Fruit fly (Drosophila melanogaster) whole organism, embryonic: ENCODE data around the gene bun.

Experiments used
- Adf1 ChIP-seq: fragments of 200-800 bp; sonication (Bioruptor generic); IDR thresholded peaks from 2 replicates; pipeline ENCODE4 v1.3.6; 2022; ENCODE audit warnings: missing biosample characterization, missing genetic modification characterization
- BEAF-32 ChIP-seq: fragments of 200-800 bp; sonication (Bioruptor generic); optimal IDR thresholded peaks from 3 replicates; lab custom pipeline; 2017; ENCODE audit warnings: missing biosample characterization, missing genetic modification characterization, mild to moderate bottlenecking, moderate library complexity, missing genetic modification reagents
- CG10147 ChIP-seq: fragments of 200-800 bp; sonication (Bioruptor generic); optimal IDR thresholded peaks from 2 replicates; lab custom pipeline; 2019; ENCODE audit warnings: missing biosample characterization, mild to moderate bottlenecking, missing genetic modification characterization, moderate library complexity
- CG10565 ChIP-seq: fragments of 200-800 bp; sonication (Bioruptor generic); optimal IDR thresholded peaks from 3 replicates; lab custom pipeline; 2016; ENCODE audit warnings: missing biosample characterization, mild to moderate bottlenecking, missing genetic modification characterization
- CG12391 ChIP-seq: fragments of 200-800 bp; sonication (Bioruptor generic); optimal IDR thresholded peaks from 3 replicates; lab custom pipeline; 2018; ENCODE audit warnings: missing biosample characterization, mild to moderate bottlenecking, missing genetic modification characterization, moderate library complexity
- CG12744 ChIP-seq: fragments of 200-800 bp; sonication (Bioruptor generic); optimal IDR thresholded peaks from 2 replicates; lab custom pipeline; 2016; ENCODE audit warnings: missing biosample characterization, missing genetic modification characterization
- CG13624 ChIP-seq: fragments of 200-800 bp; sonication (Bioruptor generic); optimal IDR thresholded peaks from 2 replicates; lab custom pipeline; 2016; ENCODE audit warnings: missing biosample characterization, missing genetic modification characterization
- CG15479 ChIP-seq: fragments of 200-800 bp; sonication (Bioruptor generic); optimal IDR thresholded peaks from 3 replicates; lab custom pipeline; 2019; ENCODE audit warnings: missing biosample characterization, mild to moderate bottlenecking, missing genetic modification characterization, moderate library complexity
- CG31441 ChIP-seq: fragments of 200-800 bp; sonication (Bioruptor generic); IDR thresholded peaks from 2 replicates; pipeline ENCODE4 v1.3.6; 2022; ENCODE audit warnings: missing biosample characterization, missing genetic modification characterization
- CG4360 ChIP-seq: fragments of 200-800 bp; sonication (Bioruptor generic); IDR thresholded peaks from 2 replicates; pipeline ENCODE4 v1.3.6; 2022; ENCODE audit warnings: missing biosample characterization, missing genetic modification characterization
- CG7271 ChIP-seq: fragments of 200-800 bp; sonication (Bioruptor generic); optimal IDR thresholded peaks from 2 replicates; lab custom pipeline; 2018; ENCODE audit warnings: missing biosample characterization, mild to moderate bottlenecking, missing genetic modification characterization, moderate library complexity
- CG9609 ChIP-seq: fragments of 200-800 bp; sonication (Bioruptor generic); optimal IDR thresholded peaks from 3 replicates; lab custom pipeline; 2016; ENCODE audit warnings: missing biosample characterization, missing genetic modification characterization
- CG9727 ChIP-seq: fragments of 200-800 bp; sonication (Bioruptor generic); optimal IDR thresholded peaks from 3 replicates; lab custom pipeline; 2017; ENCODE audit warnings: missing biosample characterization, mild to moderate bottlenecking, missing genetic modification characterization
- CG9797 ChIP-seq: fragments of 200-800 bp; sonication (Bioruptor generic); optimal IDR thresholded peaks from 3 replicates; lab custom pipeline; 2018; ENCODE audit warnings: missing biosample characterization, mild to moderate bottlenecking, missing genetic modification characterization
- CTCF ChIP-seq: fragments of 200-800 bp; sonication (Bioruptor generic); optimal IDR thresholded peaks from 2 replicates; lab custom pipeline; 2017; ENCODE audit warnings: missing biosample characterization, mild to moderate bottlenecking, missing genetic modification characterization, moderate library complexity
- D19B ChIP-seq: fragments of 200-800 bp; sonication (Bioruptor generic); optimal IDR thresholded peaks from 2 replicates; lab custom pipeline; 2017; ENCODE audit warnings: missing biosample characterization, mild to moderate bottlenecking, missing genetic modification characterization
- Gsc ChIP-seq: fragments of 200-800 bp; sonication (Bioruptor generic); IDR thresholded peaks from 2 replicates; pipeline ENCODE4 v1.3.6; 2022; ENCODE audit warnings: missing biosample characterization, missing genetic modification characterization
- HLH3B ChIP-seq: fragments of 200-800 bp; sonication (Bioruptor generic); IDR thresholded peaks from 2 replicates; pipeline ENCODE4 v1.3.6; 2022; ENCODE audit warnings: missing biosample characterization, missing genetic modification characterization
- Hand ChIP-seq: fragments of 200-800 bp; sonication (Bioruptor generic); optimal IDR thresholded peaks from 2 replicates; lab custom pipeline; 2017; ENCODE audit warnings: mild to moderate bottlenecking, missing biosample characterization, missing genetic modification reagents, missing genetic modification characterization
- HmgD ChIP-seq: fragments of 200-800 bp; sonication (Bioruptor generic); optimal IDR thresholded peaks from 3 replicates; lab custom pipeline; 2016; ENCODE audit warnings: missing biosample characterization, missing genetic modification characterization
- HmgZ ChIP-seq: fragments of 200-800 bp; sonication (Bioruptor generic); optimal IDR thresholded peaks from 2 replicates; lab custom pipeline; 2018; ENCODE audit warnings: missing biosample characterization, mild to moderate bottlenecking, missing genetic modification characterization
- Jarid2 ChIP-seq: fragments of 200-800 bp; sonication (Bioruptor generic); optimal IDR thresholded peaks from 3 replicates; lab custom pipeline; 2017; ENCODE audit warnings: mild to moderate bottlenecking, missing biosample characterization, missing genetic modification reagents, missing genetic modification characterization
- Mad ChIP-seq: fragments of 200-800 bp; sonication (Bioruptor generic); optimal IDR thresholded peaks from 2 replicates; lab custom pipeline; 2016; ENCODE audit warnings: missing biosample characterization, missing genetic modification characterization
- Meics ChIP-seq: fragments of 200-800 bp; sonication (Bioruptor generic); optimal IDR thresholded peaks from 2 replicates; lab custom pipeline; 2017; ENCODE audit warnings: missing biosample characterization, mild to moderate bottlenecking, missing genetic modification characterization
- Scr ChIP-seq: fragments of 200-800 bp; sonication (Bioruptor generic); IDR thresholded peaks from 2 replicates; pipeline ENCODE4 v1.3.6; 2022; ENCODE audit warnings: missing biosample characterization, missing genetic modification characterization; ENCODE audit not compliant: partially characterized antibody
- Xbp1 ChIP-seq: fragments of 200-800 bp; sonication (Bioruptor generic); optimal IDR thresholded peaks from 3 replicates; lab custom pipeline; 2016; ENCODE audit warnings: missing biosample characterization, mild to moderate bottlenecking, missing genetic modification characterization
- al ChIP-seq: fragments of 200-800 bp; sonication (Bioruptor generic); IDR thresholded peaks from 2 replicates; pipeline ENCODE4 v1.3.6; 2022; ENCODE audit warnings: missing biosample characterization, missing genetic modification characterization
- amos ChIP-seq: fragments of 200-800 bp; sonication (Bioruptor generic); IDR thresholded peaks from 2 replicates; pipeline ENCODE4 v1.3.6; 2022; ENCODE audit warnings: missing biosample characterization, missing genetic modification characterization; ENCODE audit not compliant: partially characterized antibody
- bab2 ChIP-seq: fragments of 200-800 bp; sonication (Bioruptor generic); optimal IDR thresholded peaks from 2 replicates; lab custom pipeline; 2016; ENCODE audit warnings: missing biosample characterization, missing genetic modification characterization
- chinmo ChIP-seq: fragments of 200-800 bp; sonication (Bioruptor generic); IDR thresholded peaks from 4 replicates; pipeline ENCODE4 v1.3.6; 2022; ENCODE audit warnings: missing biosample characterization, missing genetic modification characterization; ENCODE audit not compliant: partially characterized antibody
- croc ChIP-seq: fragments of 200-800 bp; sonication (Bioruptor generic); conservative IDR thresholded peaks from 3 replicates; pipeline ENCODE4 v1.3.6; 2022; ENCODE audit warnings: missing biosample characterization, missing genetic modification characterization
- dimm ChIP-seq: fragments of 200-800 bp; sonication (Bioruptor generic); IDR thresholded peaks from 2 replicates; pipeline ENCODE4 v1.3.6; 2022; ENCODE audit warnings: missing biosample characterization, missing genetic modification characterization
- dm ChIP-seq: fragments of 200-800 bp; sonication (Bioruptor generic); optimal IDR thresholded peaks from 3 replicates; lab custom pipeline; 2016; ENCODE audit warnings: missing biosample characterization, missing genetic modification characterization
- dpn ChIP-seq, 2 experiments: fragments of 200-800 bp; sonication (Bioruptor generic); optimal IDR thresholded peaks; 3 replicates each; lab custom pipeline; 2016; ENCODE audit warnings: missing biosample characterization in 2 of 2, missing genetic modification characterization in 2 of 2
- ewg ChIP-seq: fragments of 200-800 bp; sonication (Bioruptor generic); optimal IDR thresholded peaks from 3 replicates; lab custom pipeline; 2017; ENCODE audit warnings: mild to moderate bottlenecking, missing biosample characterization, missing genetic modification reagents, missing genetic modification characterization
- fd102C ChIP-seq: fragments of 200-800 bp; sonication (Bioruptor generic); optimal IDR thresholded peaks from 2 replicates; lab custom pipeline; 2018; ENCODE audit warnings: missing biosample characterization, mild to moderate bottlenecking, missing genetic modification characterization, moderate library complexity
- fd3F ChIP-seq: fragments of 200-800 bp; sonication (Bioruptor generic); optimal IDR thresholded peaks from 2 replicates; lab custom pipeline; 2018; ENCODE audit warnings: missing biosample characterization, mild to moderate bottlenecking, missing genetic modification characterization, moderate library complexity
- grau ChIP-seq: fragments of 200-800 bp; optimal IDR thresholded peaks from 3 replicates; lab custom pipeline; 2019; ENCODE audit warnings: missing biosample characterization, mild to moderate bottlenecking, missing genetic modification characterization, moderate library complexity
- mld ChIP-seq: fragments of 200-800 bp; sonication (Bioruptor generic); IDR thresholded peaks from 3 replicates; pipeline ENCODE4 v1.3.6; 2022; ENCODE audit warnings: missing biosample characterization, missing genetic modification characterization; ENCODE audit not compliant: partially characterized antibody
- nom ChIP-seq: fragments of 200-800 bp; sonication (Bioruptor generic); optimal IDR thresholded peaks from 2 replicates; lab custom pipeline; 2017; ENCODE audit warnings: missing biosample characterization, missing genetic modification characterization, mild to moderate bottlenecking, moderate library complexity, missing genetic modification reagents
- odd ChIP-seq: fragments of 200-800 bp; sonication (Bioruptor generic); optimal IDR thresholded peaks from 2 replicates; lab custom pipeline; 2017; ENCODE audit warnings: missing biosample characterization, mild to moderate bottlenecking, missing genetic modification characterization
- pan ChIP-seq, 4 experiments: fragments of >200 bp in 3 of 4; fragments of 200-800 bp in 1 of 4; sonication (Bioruptor generic) in 1 of 4; optimal IDR thresholded peaks in 3 of 4; IDR thresholded peaks in 1 of 4; 2 replicates each; pipeline versions ENCODE4 v1.3.6 to Lab custom; 2017 to 2022; ENCODE audit warnings: missing biosample characterization in 2 of 4, missing genetic modification characterization in 2 of 4, mixed read lengths in 1 of 4
- ro ChIP-seq: fragments of 200-800 bp; sonication (Bioruptor generic); IDR thresholded peaks from 2 replicates; pipeline ENCODE4 v1.3.6; 2022; ENCODE audit warnings: missing biosample characterization, missing genetic modification characterization
- run ChIP-seq: fragments of 200-800 bp; sonication (Bioruptor generic); optimal IDR thresholded peaks from 3 replicates; lab custom pipeline; 2018; ENCODE audit warnings: missing biosample characterization, mild to moderate bottlenecking, missing genetic modification characterization
- sima ChIP-seq: fragments of 200-800 bp; sonication (Bioruptor generic); optimal IDR thresholded peaks from 2 replicates; lab custom pipeline; 2016; ENCODE audit warnings: missing biosample characterization, missing genetic modification characterization
- slbo ChIP-seq: fragments of 200-800 bp; sonication (Bioruptor generic); IDR thresholded peaks from 2 replicates; pipeline ENCODE4 v1.3.6; 2022; ENCODE audit warnings: missing biosample characterization, missing genetic modification characterization
- tna ChIP-seq: fragments of 200-800 bp; sonication (Bioruptor generic); IDR thresholded peaks from 2 replicates; pipeline ENCODE4 v1.3.6; 2022; ENCODE audit warnings: missing biosample characterization, missing genetic modification characterization; ENCODE audit not compliant: partially characterized antibody
- wek ChIP-seq: fragments of 200-800 bp; sonication (Bioruptor generic); optimal IDR thresholded peaks from 3 replicates; lab custom pipeline; 2018; ENCODE audit warnings: missing biosample characterization, mild to moderate bottlenecking, missing genetic modification characterization, moderate library complexity

The bun gene

DNA sequence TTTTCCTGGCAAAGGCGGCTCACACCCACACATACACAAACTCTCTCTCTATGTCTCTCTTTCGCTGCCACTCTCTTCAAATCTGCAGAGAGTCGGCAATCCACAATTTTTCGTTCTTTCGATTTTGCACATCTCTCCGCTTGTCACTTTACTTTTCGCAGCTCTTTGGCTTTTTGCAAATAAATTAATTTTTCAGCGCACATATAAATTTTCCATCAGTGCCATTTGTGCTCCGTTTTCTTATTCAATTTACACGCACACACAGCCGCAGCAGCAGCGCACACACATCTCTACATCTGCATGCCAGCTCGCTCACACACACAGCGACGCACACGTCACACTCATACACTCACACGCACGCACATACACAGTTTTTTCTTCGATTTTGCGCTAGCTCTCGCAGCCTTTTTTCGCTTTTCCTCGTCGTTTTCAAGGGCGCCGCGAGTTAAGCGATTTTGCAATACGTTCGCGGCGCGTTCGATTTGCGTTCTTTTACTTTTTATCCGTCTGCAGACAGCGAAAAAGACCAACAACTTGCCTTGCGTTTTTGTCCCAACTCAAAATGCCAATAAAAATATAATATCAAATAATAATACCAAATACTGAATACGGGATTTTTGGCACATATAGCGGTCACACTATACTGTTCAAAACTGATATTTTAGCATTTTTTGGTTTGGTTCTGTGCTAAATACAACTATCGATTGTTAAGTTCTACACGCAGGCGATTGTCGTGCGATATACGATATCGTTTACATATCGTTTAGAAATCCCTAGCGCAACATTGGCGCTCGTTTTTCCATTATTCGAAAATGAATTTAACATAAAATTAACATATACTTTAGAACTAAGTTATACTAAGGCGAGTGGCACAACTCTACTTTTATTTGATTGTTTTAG, at the start of gene bun (continued):
- TF ChIP-seq sima (GFP tag; lab: Kevin White, UChicago) (no peak), CG15479 (GFP tag; lab: Kevin White, UChicago) (no peak), CG9727 (GFP tag; lab: Kevin White, UChicago) (no peak), HmgZ (tag; lab: Kevin White, UChicago) (peak; percentile 24), nom (GFP tag; lab: Kevin White, UChicago) (no peak), CTCF (GFP tag; lab: Kevin White, UChicago) (peak; percentile 52), Gsc (no peak), Hand (GFP tag; lab: Kevin White, UChicago) (no peak), CG12744 (GFP tag; lab: Kevin White, UChicago) (no peak), ro (GFP tag; lab: Robert Waterston, UW) (no peak), odd (GFP tag; lab: Kevin White, UChicago) (no peak), dimm (GFP tag; lab: Robert Waterston, UW) (no peak), dm (GFP tag; lab: Kevin White, UChicago) (no peak), dpn (GFP tag; optimal IDR thresholded peaks at IDR 0.05; lab: Kevin White, UChicago) (no peak), chinmo (GFP tag; lab: Robert Waterston, UW) (peak; percentile 98; the same call in 3 of the 4 replicates), CG9797 (GFP tag; lab: Kevin White, UChicago) (peak; percentile 96), HmgD (GFP tag; lab: Kevin White, UChicago) (no peak), CG9609 (GFP tag; lab: Kevin White, UChicago) (no peak), BEAF-32 (GFP tag; lab: Kevin White, UChicago) (peak; percentile 99), CG10147 (peak; percentile 5), croc (GFP tag; lab: Robert Waterston, UW) (no peak), CG4360 (GFP tag; lab: Robert Waterston, UW) (no peak), mld (GFP tag; lab: Robert Waterston, UW) (peak; percentile 98), grau (tag; lab: Kevin White, UChicago) (peak; percentile 1), CG7271 (tag; lab: Kevin White, UChicago) (no peak), wek (GFP tag; lab: Kevin White, UChicago) (no peak), tna (GFP tag; lab: Robert Waterston, UW) (peak; percentile 98), bab2 (GFP tag; lab: Kevin White, UChicago) (no peak), CG31441 (GFP tag; lab: Robert Waterston, UW) (0 out of 2 replicates have a peak, but pooled peaks have one; percentile 19), amos (GFP tag; lab: Robert Waterston, UW) (peak; percentile 100), slbo (GFP tag; lab: Robert Waterston, UW) (peak; percentile 40; the same call in 1 of the 2 replicates), CG10565 (GFP tag; lab: Kevin White, UChicago) (no peak), Adf1 (peak; percentile 58; the same call in 1 of the 2 replicates), HLH3B (GFP tag; lab: Robert Waterston, UW) (no peak), CG12391 (tag; lab: Kevin White, UChicago) (peak; percentile 10), Mad (GFP tag; lab: Kevin White, UChicago) (peak; percentile 28), Meics (GFP tag; lab: Kevin White, UChicago) (no peak), pan (optimal IDR thresholded peaks at IDR 0.05; lab: Kevin White, UChicago) (no peak), pan (GFP tag; optimal IDR thresholded peaks at IDR 0.05 in 1 of 2, IDR thresholded peaks at IDR 0.05 in 1 of 2) (no peak), run (tag; lab: Kevin White, UChicago) (no peak), fd3F (GFP tag; lab: Kevin White, UChicago) (no peak), Jarid2 (peak; percentile 51), al (GFP tag; lab: Robert Waterston, UW) (no peak), fd102C (no peak), CG13624 (GFP tag; lab: Kevin White, UChicago) (peak; percentile 32), Xbp1 (peak; percentile 4), Scr (GFP tag; lab: Robert Waterston, UW) (peak; percentile 99), D19B (GFP tag; lab: Kevin White, UChicago) (no peak), ewg (GFP tag; lab: Kevin White, UChicago) (peak; percentile 40)
